Fruit fly (Drosophila melanogaster): ENCODE data around the gene CG10413.

The CG10413 gene

DNA sequence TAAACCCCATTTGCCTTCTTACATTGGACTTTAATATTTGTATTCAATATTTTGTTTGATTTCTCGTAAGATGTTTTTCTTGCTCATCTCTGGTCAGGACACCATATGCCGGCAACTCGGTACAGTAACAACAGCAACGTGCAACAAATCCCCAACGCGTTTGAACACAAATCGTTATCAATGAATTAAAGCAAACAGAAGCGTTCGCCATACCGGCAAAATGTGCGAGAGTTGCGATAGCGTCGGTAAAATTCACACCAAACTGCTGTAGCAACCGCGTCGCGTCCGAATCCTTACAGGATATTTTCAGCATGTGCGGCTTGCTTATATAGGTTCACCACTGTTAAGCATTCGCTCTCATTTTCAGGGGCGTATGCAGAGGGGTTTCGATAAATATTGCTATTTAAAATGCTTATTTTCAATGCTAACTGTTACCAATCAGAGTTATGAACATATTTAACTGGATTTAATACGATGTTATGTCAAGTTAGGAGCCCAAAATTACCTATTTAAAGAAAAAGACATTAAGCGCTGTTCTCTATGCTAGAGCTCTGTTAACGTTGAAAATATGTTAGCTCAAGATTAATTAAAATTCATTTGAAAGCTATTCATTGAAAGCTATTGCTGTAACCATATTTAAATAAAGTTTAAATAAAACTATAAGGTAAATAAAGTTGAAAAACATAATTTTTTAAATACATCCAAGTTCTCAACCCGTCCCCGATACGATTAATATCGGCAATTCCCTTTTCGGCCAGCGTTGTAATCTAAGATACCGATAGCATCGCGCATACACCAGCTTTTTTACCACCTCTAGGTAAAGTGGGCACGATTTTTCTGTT lies 14.7 kb downstream of the CG10413 start, which contains the start of the genes Pde11 and CG15160:
Gene Pde11 (minus strand): TSS at position 243 of the 842 bp plus-strand sequence.
Gene CG15160 (plus strand): TSS at position 792 of the 842 bp plus-strand sequence.
- TF ChIP-seq dsf (GFP tag; optimal IDR thresholded peaks at IDR 0.05; ENCODE audit: borderline replicate concordance) (peak; percentile 57), Hnf4 (GFP tag; optimal IDR thresholded peaks at IDR 0.05) (peak; percentile 57), dmrt93B (GFP tag; optimal IDR thresholded peaks at IDR 0.05) (peak; percentile 31), N (GFP tag; optimal IDR thresholded peaks at IDR 0.05) (no peak), CG9705 (GFP tag; optimal IDR thresholded peaks at IDR 0.05) (peak; percentile 38), tai (GFP tag; optimal IDR thresholded peaks at IDR 0.05) (peak; percentile 65), rgr (GFP tag; optimal IDR thresholded peaks at IDR 0.05) (no peak), Hr83 (GFP tag; optimal IDR thresholded peaks at IDR 0.05; ENCODE audit: poor library complexity, severe bottlenecking) (peak; percentile 65), Jra (GFP tag; optimal IDR thresholded peaks at IDR 0.05) (peak; percentile 48), Abd-B (GFP tag; optimal IDR thresholded peaks at IDR 0.05) (no peak), sv (GFP tag; optimal IDR thresholded peaks at IDR 0.05) (peak; percentile 21)

dm6 chr2L:18584617-18585016 lies 20.4 kb downstream of the CG10413 start:
- TF ChIP-seq Hnf4 (GFP tag; optimal IDR thresholded peaks at IDR 0.05) = no peak
- no peak for TF ChIP-seq usp (GFP tag; optimal IDR thresholded peaks at IDR 0.05)
- no peak for TF ChIP-seq foxo (GFP tag; optimal IDR thresholded peaks at IDR 0.05)
- TF ChIP-seq jim (GFP tag; optimal IDR thresholded peaks at IDR 0.05) = no peak

dm6 chr2L:18576250-18576649 lies 28.8 kb downstream of the CG10413 start:
- TF ChIP-seq Hnf4 (GFP tag; optimal IDR thresholded peaks at IDR 0.05) (no peak), foxo (GFP tag; optimal IDR thresholded peaks at IDR 0.05) (no peak), Jra (GFP tag; optimal IDR thresholded peaks at IDR 0.05) (no peak), GATAd (GFP tag; optimal IDR thresholded peaks at IDR 0.05) (no peak), brk (GFP tag; optimal IDR thresholded peaks at IDR 0.05) (no peak), dl (GFP tag; optimal IDR thresholded peaks at IDR 0.05; ENCODE audit: insufficient read depth in 1 of 2, partially characterized antibody in 2 of 2) (no peak), lola (GFP tag; optimal IDR thresholded peaks at IDR 0.05) (no peak), br (GFP tag; optimal IDR thresholded peaks at IDR 0.05) (no peak), pan (optimal IDR thresholded peaks at IDR 0.05) (no peak), Sp1 (GFP tag; optimal IDR thresholded peaks at IDR 0.05) (no peak), h (GFP tag; optimal IDR thresholded peaks at IDR 0.05) (no peak), HLH106 (tag; optimal IDR thresholded peaks at IDR 0.05) (no peak), ey (GFP tag; optimal IDR thresholded peaks at IDR 0.05) (no peak), usp (GFP tag; optimal IDR thresholded peaks at IDR 0.05) (no peak), N (GFP tag; optimal IDR thresholded peaks at IDR 0.05) (no peak)

dm6 chr2L:18572428-18573136 lies 32.5 kb downstream of the CG10413 start:
- TF ChIP-seq Hnf4 (GFP tag; optimal IDR thresholded peaks at IDR 0.05) (peak; percentile 96), Dif (GFP tag; optimal IDR thresholded peaks at IDR 0.05; ENCODE audit: partially characterized antibody) (no peak), dmrt93B (GFP tag; optimal IDR thresholded peaks at IDR 0.05) (no peak), brk (GFP tag; optimal IDR thresholded peaks at IDR 0.05) (no peak), OdsH (GFP tag; optimal IDR thresholded peaks at IDR 0.05) (no peak), Rel (GFP tag; optimal IDR thresholded peaks at IDR 0.05) (peak; percentile 45), Rel (tag; optimal IDR thresholded peaks at IDR 0.05) (no peak), foxo (GFP tag; optimal IDR thresholded peaks at IDR 0.05) (peak in 1 of 2 experiments; percentile 8), psq (GFP tag; optimal IDR thresholded peaks at IDR 0.05) (peak; percentile 63), lola (GFP tag; optimal IDR thresholded peaks at IDR 0.05) (no peak), GATAd (GFP tag; optimal IDR thresholded peaks at IDR 0.05) (no peak), Hr78 (GFP tag; optimal IDR thresholded peaks at IDR 0.05) (no peak), CrebA (GFP tag; optimal IDR thresholded peaks at IDR 0.05; ENCODE audit: borderline replicate concordance) (peak; percentile 47), ey (GFP tag; optimal IDR thresholded peaks at IDR 0.05) (no peak), Jra (GFP tag; optimal IDR thresholded peaks at IDR 0.05) (peak; percentile 29), rgr (GFP tag; optimal IDR thresholded peaks at IDR 0.05) (no peak), dl (GFP tag; optimal IDR thresholded peaks at IDR 0.05; ENCODE audit: insufficient read depth in 1 of 2, partially characterized antibody in 2 of 2) (no peak), Dfd (GFP tag; optimal IDR thresholded peaks at IDR 0.05) (no peak), HLH106 (tag; optimal IDR thresholded peaks at IDR 0.05) (peak; percentile 7), Hr83 (GFP tag; optimal IDR thresholded peaks at IDR 0.05; ENCODE audit: poor library complexity, severe bottlenecking) (peak; percentile 14), fru (GFP tag; optimal IDR thresholded peaks at IDR 0.05) (no peak), CG9705 (GFP tag; optimal IDR thresholded peaks at IDR 0.05) (no peak), Mio (GFP tag; optimal IDR thresholded peaks at IDR 0.05) (no peak), pan (optimal IDR thresholded peaks at IDR 0.05) (no peak), usp (GFP tag; optimal IDR thresholded peaks at IDR 0.05) (no peak), woc (GFP tag; optimal IDR thresholded peaks at IDR 0.05) (peak; percentile 83), br (GFP tag; optimal IDR thresholded peaks at IDR 0.05) (no peak), jim (GFP tag; optimal IDR thresholded peaks at IDR 0.05) (peak; percentile 86), Myc (optimal IDR thresholded peaks at IDR 0.05) (peak; percentile 85), tai (GFP tag; optimal IDR thresholded peaks at IDR 0.05) (peak; percentile 36), sage (GFP tag; optimal IDR thresholded peaks at IDR 0.05) (no peak)

Data from whole organism, wandering third instar larva.